Fruit fly (Drosophila melanogaster) S2 (cell line): ENCODE data around the gene Decay.

Source experiments
- CG8478 ChIP-seq: fragments of >200 bp; optimal IDR thresholded peaks from 2 replicates; lab custom pipeline; 2018
- CTCF ChIP-seq, 2 experiments: fragments of >200 bp; optimal IDR thresholded peaks; 2 replicates each; lab custom pipeline; 2018

- TF ChIP-seq CTCF (optimal IDR thresholded peaks at IDR 0.05; lab: Kevin White, UChicago) (no peak), CG8478 (lab: Kevin White, UChicago) (no peak)
Observed at dm6 chr3R:16528429-16528828, 27.6 kb upstream of the Decay start.
